Worm (Caenorhabditis elegans) whole organism, young adult: ENCODE measurements around the gene W08E12.9.

ENCODE experiments used
- ccch-3 ChIP-seq: fragments of 200-800 bp; sonication (Bioruptor generic); optimal IDR thresholded peaks from 2 replicates; lab custom pipeline; 2018; ENCODE audit warnings: mild to moderate bottlenecking, missing genetic modification characterization, missing compliant biosample characterization
- cebp-1 ChIP-seq, 2 experiments: fragments of 200-800 bp in 1 of 2; sonication (Bioruptor generic) in 1 of 2; sonication (generic microtip) in 1 of 2; IDR thresholded peaks in 1 of 2; optimal IDR thresholded peaks in 1 of 2; 2 replicates each; pipeline versions ENCODE4 v1.3.6 to Lab custom; 2017 to 2022; ENCODE audit warnings: missing compliant biosample characterization in 2 of 2, missing genetic modification characterization in 2 of 2, mild to moderate bottlenecking in 1 of 2, missing genetic modification reagents in 1 of 2, moderate library complexity in 1 of 2
- efl-1 ChIP-seq: fragments of 150-350 bp; optimal IDR thresholded peaks from 2 replicates; lab custom pipeline; 2014; ENCODE audit warnings: missing biosample characterization, missing genetic modification reagents, missing genetic modification characterization
- rec-8 ChIP-seq, 2 experiments: sonication (generic microtip); optimal IDR thresholded peaks; 2 replicates each; lab custom pipeline; 2016; ENCODE audit warnings: mild to moderate bottlenecking in 2 of 2, missing genetic modification characterization in 2 of 2, missing genetic modification reagents in 2 of 2, missing genotype in 2 of 2, missing biosample characterization in 1 of 2, missing compliant biosample characterization in 1 of 2, moderate library complexity in 1 of 2
- sea-2 ChIP-seq: fragments of 200-800 bp; sonication (Bioruptor generic); IDR thresholded peaks from 2 replicates; pipeline ENCODE4 v1.3.6; 2022; ENCODE audit warnings: missing genetic modification characterization, missing compliant biosample characterization
- xnd-1 ChIP-seq: sonication (generic microtip); optimal IDR thresholded peaks from 2 replicates; lab custom pipeline; 2016; ENCODE audit warnings: missing genotype, missing genetic modification reagents, missing genetic modification characterization, missing compliant biosample characterization
- zfh-2 ChIP-seq: fragments of 200-800 bp; sonication (Bioruptor generic); conservative IDR thresholded peaks from 2 replicates; pipeline ENCODE4 v1.3.6; 2022; ENCODE audit warnings: missing genetic modification reagents, missing genetic modification characterization, missing compliant biosample characterization
- ztf-28 ChIP-seq: fragments of 200-800 bp; sonication (Bioruptor generic); IDR thresholded peaks from 2 replicates; pipeline ENCODE4 v1.3.6; 2022; ENCODE audit warnings: missing genetic modification reagents, missing genetic modification characterization, missing compliant biosample characterization

ce11 chrIV:3338176-3338575, 30.8 kb upstream of the W08E12.9 start:
- TF ChIP-seq cebp-1 (GFP tag; IDR thresholded peaks at IDR 0.05; lab: Robert Waterston, UW) (no peak; the same call in 1 of the 2 replicates), cebp-1 (tag; optimal IDR thresholded peaks at IDR 0.05; lab: Kevin White, UChicago) (no peak), rec-8 (tag; optimal IDR thresholded peaks at IDR 0.05; lab: Kevin White, UChicago) (no peak), xnd-1 (tag; lab: Kevin White, UChicago) (no peak), ztf-28 (GFP tag; lab: Robert Waterston, UW) (no peak), efl-1 (no peak), sea-2 (GFP tag; lab: Robert Waterston, UW) (no peak), ccch-3 (GFP tag; lab: Kevin White, UChicago) (no peak), zfh-2 (GFP tag; lab: Robert Waterston, UW) (no peak)
